Worm (Caenorhabditis elegans) whole organism, late embryonic: ENCODE data around the gene old-2.

Source experiments
- C08G9.2 ChIP-seq: sonication (generic microtip); optimal IDR thresholded peaks from 2 replicates; lab custom pipeline; 2016; ENCODE audit warnings: mild to moderate bottlenecking, missing genetic modification characterization, moderate library complexity, missing compliant biosample characterization
- K09A11.1 ChIP-seq: sonication (generic microtip); optimal IDR thresholded peaks from 2 replicates; lab custom pipeline; 2017; ENCODE audit warnings: antibody characterized with exemption, mild to moderate bottlenecking, missing genetic modification characterization, missing compliant biosample characterization; ENCODE audit not compliant: insufficient read depth
- T23F11.4 ChIP-seq: fragments of 200-800 bp; sonication (Bioruptor generic); optimal IDR thresholded peaks from 2 replicates; lab custom pipeline; 2018; ENCODE audit warnings: mild to moderate bottlenecking, missing genetic modification characterization, missing compliant biosample characterization
- ceh-14 ChIP-seq: sonication (generic microtip); optimal IDR thresholded peaks from 2 replicates; lab custom pipeline; 2016; ENCODE audit warnings: missing genotype, missing genetic modification characterization, missing compliant biosample characterization
- ceh-22 ChIP-seq: sonication (generic microtip); optimal IDR thresholded peaks from 2 replicates; lab custom pipeline; 2017; ENCODE audit warnings: missing biosample characterization, missing genetic modification characterization
- ceh-31 ChIP-seq: sonication (generic microtip); optimal IDR thresholded peaks from 2 replicates; lab custom pipeline; 2016; ENCODE audit warnings: missing genetic modification characterization, missing compliant biosample characterization
- elt-4 ChIP-seq: sonication (generic microtip); optimal IDR thresholded peaks from 2 replicates; lab custom pipeline; 2016; ENCODE audit warnings: missing genetic modification characterization, missing compliant biosample characterization
- ets-4 ChIP-seq: sonication (generic microtip); optimal IDR thresholded peaks from 2 replicates; lab custom pipeline; 2016; ENCODE audit warnings: missing genetic modification characterization, missing compliant biosample characterization
- fax-1 ChIP-seq: sonication (generic microtip); optimal IDR thresholded peaks from 2 replicates; lab custom pipeline; 2016; ENCODE audit warnings: missing genotype, missing genetic modification characterization, missing compliant biosample characterization
- fkh-10 ChIP-seq: fragments of 150-350 bp; optimal IDR thresholded peaks from 2 replicates; lab custom pipeline; 2014; ENCODE audit warnings: missing biosample characterization, missing genetic modification reagents, missing genetic modification characterization
- gmeb-2 ChIP-seq: sonication (generic microtip); optimal IDR thresholded peaks from 2 replicates; lab custom pipeline; 2016; ENCODE audit warnings: missing genetic modification characterization, inconsistent platforms, missing compliant biosample characterization
- hlh-30 ChIP-seq: sonication (generic microtip); optimal IDR thresholded peaks from 2 replicates; lab custom pipeline; 2017; ENCODE audit warnings: antibody characterized with exemption, missing genetic modification characterization, missing compliant biosample characterization; ENCODE audit not compliant: insufficient read depth
- hlh-8 ChIP-seq: sonication (generic microtip); optimal IDR thresholded peaks from 2 replicates; lab custom pipeline; 2016; ENCODE audit warnings: missing genotype, missing genetic modification characterization, missing compliant biosample characterization
- lim-6 ChIP-seq: sonication (generic microtip); optimal IDR thresholded peaks from 2 replicates; lab custom pipeline; 2016; ENCODE audit warnings: missing genetic modification characterization, missing compliant biosample characterization
- madf-2 ChIP-seq: sonication (generic microtip); optimal IDR thresholded peaks from 2 replicates; lab custom pipeline; 2017; ENCODE audit warnings: missing genetic modification characterization, missing compliant biosample characterization
- mec-3 ChIP-seq: sonication (generic microtip); optimal IDR thresholded peaks from 2 replicates; lab custom pipeline; 2016; ENCODE audit warnings: borderline replicate concordance, missing genetic modification characterization, missing compliant biosample characterization
- nfya-1 ChIP-seq: sonication (generic microtip); optimal IDR thresholded peaks from 2 replicates; lab custom pipeline; 2017; ENCODE audit warnings: missing genetic modification characterization, mild to moderate bottlenecking, missing compliant biosample characterization, antibody characterized with exemption, moderate library complexity
- npax-4 ChIP-seq: sonication (generic microtip); optimal IDR thresholded peaks from 2 replicates; lab custom pipeline; 2016; ENCODE audit warnings: missing genetic modification characterization, missing compliant biosample characterization
- odd-2 ChIP-seq: sonication (generic microtip); optimal IDR thresholded peaks from 2 replicates; lab custom pipeline; 2017; ENCODE audit warnings: antibody characterized with exemption, mild to moderate bottlenecking, missing genetic modification characterization, missing compliant biosample characterization
- pha-4 ChIP-seq: fragments of 150-350 bp; optimal IDR thresholded peaks from 2 replicates; lab custom pipeline; 2018; ENCODE audit warnings: missing biosample characterization, missing genetic modification reagents, missing genetic modification characterization
- ref-2 ChIP-seq: sonication (generic microtip); optimal IDR thresholded peaks from 2 replicates; lab custom pipeline; 2016; ENCODE audit warnings: missing genetic modification characterization, missing compliant biosample characterization
- sox-2 ChIP-seq: fragments of 200-800 bp; sonication (Bioruptor generic); IDR thresholded peaks from 2 replicates; pipeline ENCODE4 v1.3.6; 2022; ENCODE audit warnings: missing genetic modification reagents, missing genetic modification characterization, missing compliant biosample characterization
- unc-3 ChIP-seq, 2 experiments: fragments of 200-800 bp in 1 of 2; sonication (Bioruptor generic) in 1 of 2; sonication (generic microtip) in 1 of 2; conservative IDR thresholded peaks in 1 of 2; optimal IDR thresholded peaks in 1 of 2; 2 replicates each; pipeline versions ENCODE4 v1.3.6 to Lab custom; 2016 to 2022; ENCODE audit warnings: missing compliant biosample characterization in 2 of 2, missing genetic modification characterization in 2 of 2, missing genetic modification reagents in 1 of 2
- unc-42 ChIP-seq: sonication (generic microtip); optimal IDR thresholded peaks from 2 replicates; lab custom pipeline; 2016; ENCODE audit warnings: missing genotype, missing genetic modification characterization, missing compliant biosample characterization
- unc-55 ChIP-seq: sonication (generic microtip); optimal IDR thresholded peaks from 2 replicates; lab custom pipeline; 2017; ENCODE audit warnings: missing biosample characterization, missing genetic modification reagents, missing genetic modification characterization
- unc-86 ChIP-seq: sonication (generic microtip); optimal IDR thresholded peaks from 2 replicates; lab custom pipeline; 2016; ENCODE audit warnings: missing genetic modification characterization, missing compliant biosample characterization
- ztf-16 ChIP-seq: sonication (generic microtip); optimal IDR thresholded peaks from 2 replicates; lab custom pipeline; 2017; ENCODE audit warnings: missing genetic modification characterization, missing compliant biosample characterization

old-2 gene

DNA sequence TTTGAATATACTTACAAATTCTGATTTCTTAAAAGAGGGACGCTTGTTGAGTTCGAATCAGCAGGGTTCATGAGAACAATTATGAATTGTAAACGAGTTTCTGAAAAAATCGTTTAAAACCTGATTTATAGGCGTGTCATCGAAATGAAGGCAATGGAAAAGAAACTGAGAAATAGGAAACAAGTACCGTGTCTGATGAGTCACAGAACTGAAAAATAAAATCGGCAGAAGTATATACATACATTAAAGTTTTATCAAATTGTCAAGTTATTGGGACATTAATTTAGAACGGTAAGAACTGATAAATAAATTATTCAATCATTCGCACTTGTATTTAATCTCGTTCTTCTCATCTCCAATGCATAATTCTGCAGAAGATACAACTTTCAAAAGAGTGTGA, 4.2 kb downstream of the old-2 start, which contains the start of gene chil-9:
chil-9 (minus strand) TSS at position 101 of the 400 bp plus-strand sequence.
- TF ChIP-seq unc-55 (GFP tag; lab: Kevin White, UChicago) (no peak), hlh-8 (tag; lab: Kevin White, UChicago) (no peak)

DNA sequence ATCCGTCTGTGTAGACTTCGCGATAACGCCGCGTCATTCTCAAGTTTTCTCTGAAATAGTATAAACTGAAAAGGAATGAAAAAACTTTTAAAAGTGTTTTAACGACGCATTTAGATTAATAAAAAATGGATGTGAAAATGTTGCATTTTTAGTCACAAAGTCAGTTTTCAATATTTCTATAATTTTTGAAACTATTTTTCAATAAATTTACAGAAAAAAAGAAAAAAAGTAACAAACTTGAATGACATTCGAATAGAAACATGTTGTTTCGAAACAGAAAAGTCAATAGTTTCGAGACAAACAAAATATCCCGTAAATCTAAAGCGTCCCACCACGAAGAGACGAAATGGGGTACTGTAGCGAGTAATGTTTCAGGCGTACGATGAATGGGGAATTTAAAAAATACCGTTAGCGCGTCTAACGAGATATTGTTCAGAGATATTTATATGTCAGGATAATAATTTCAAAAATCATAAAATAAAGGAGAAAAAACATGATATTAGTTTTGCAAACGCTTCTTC, 7.4 kb downstream of the old-2 start, which contains the start of gene rnh-1.2:
rnh-1.2 (minus strand) TSS at position 51 of the 521 bp plus-strand sequence.
- TF ChIP-seq npax-4: no peak
- TF ChIP-seq nfya-1 (tag; lab: Kevin White, UChicago): no peak
- TF ChIP-seq madf-2 (tag; lab: Kevin White, UChicago): no peak
- no peak for TF ChIP-seq fkh-10
- TF ChIP-seq ceh-14 (tag; lab: Kevin White, UChicago): no peak

DNA sequence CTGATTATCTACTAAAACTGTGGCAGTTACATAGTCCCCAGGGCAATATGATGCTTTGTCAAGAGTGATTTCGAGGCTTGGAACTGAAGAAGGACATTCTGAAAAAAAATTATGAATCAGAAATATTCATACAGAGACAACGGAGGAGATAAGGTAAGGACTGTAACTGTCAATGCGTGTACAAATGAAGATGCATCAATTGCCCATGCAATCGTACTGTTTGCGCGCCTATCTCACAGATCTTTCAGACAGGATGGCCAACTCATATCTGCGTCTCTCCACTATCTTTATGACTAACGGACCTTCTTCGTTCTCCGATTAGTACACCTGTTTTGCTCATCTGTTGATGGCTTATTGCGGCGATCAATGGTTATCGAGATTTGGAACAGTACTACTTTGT, 9.1 kb downstream of the old-2 start, which contains the start of gene ZK938.11:
ZK938.11 (minus strand) TSS at position 101 of the 400 bp plus-strand sequence.
- TF ChIP-seq ets-4 (tag; lab: Kevin White, UChicago): no peak
- TF ChIP-seq npax-4: no peak
- TF ChIP-seq ceh-31 (tag; lab: Kevin White, UChicago): no peak
- no peak for TF ChIP-seq mec-3 (tag; lab: Kevin White, UChicago)
- TF ChIP-seq unc-3 (GFP tag; conservative IDR thresholded peaks at IDR 0.05; lab: Robert Waterston, UW): no peak
- TF ChIP-seq unc-3 (tag; optimal IDR thresholded peaks at IDR 0.05; lab: Kevin White, UChicago): no peak
- TF ChIP-seq odd-2 (tag; lab: Kevin White, UChicago): no peak
- TF ChIP-seq unc-55 (GFP tag; lab: Kevin White, UChicago): no peak
- no peak for TF ChIP-seq C08G9.2 (tag; lab: Kevin White, UChicago)
- TF ChIP-seq T23F11.4 (GFP tag; lab: Kevin White, UChicago): no peak

- TF ChIP-seq fax-1 (tag; lab: Kevin White, UChicago) (no peak), gmeb-2 (tag; lab: Kevin White, UChicago) (no peak), nfya-1 (tag; lab: Kevin White, UChicago) (peak; percentile 9), ceh-22 (no peak), ceh-14 (tag; lab: Kevin White, UChicago) (peak; percentile 40), unc-42 (tag; lab: Kevin White, UChicago) (peak; percentile 91)
Observed at ce11 chrII:9838260-9838935, 11.0 kb downstream of the old-2 start, which contains the start of gene arrd-4. arrd-4 (minus strand) TSS chrII:9838310.

- TF ChIP-seq sox-2 (GFP tag; lab: Robert Waterston, UW): no peak
- no peak for TF ChIP-seq mec-3 (tag; lab: Kevin White, UChicago)
- TF ChIP-seq ztf-16 (tag; lab: Kevin White, UChicago): no peak
Observed at ce11 chrII:9835958-9836357, 13.4 kb downstream of the old-2 start.

ce11 chrII:9834921-9835320, 14.5 kb downstream of the old-2 start, which contains the start of gene arrd-5:
arrd-5 (plus strand) TSS chrII:9835221.
- TF ChIP-seq pha-4 (no peak), ceh-31 (tag; lab: Kevin White, UChicago) (no peak), unc-86 (tag; lab: Kevin White, UChicago) (no peak), elt-4 (tag; lab: Kevin White, UChicago) (no peak), K09A11.1 (tag; lab: Kevin White, UChicago) (no peak), lim-6 (no peak), fkh-10 (no peak), npax-4 (no peak), ref-2 (tag; lab: Kevin White, UChicago) (no peak), unc-55 (GFP tag; lab: Kevin White, UChicago) (no peak), hlh-30 (tag; lab: Kevin White, UChicago) (no peak)
